Fruit fly (Drosophila melanogaster) whole organism, embryonic: Measurements from ENCODE around the gene hob.

Experiments
- B-H1 ChIP-seq: fragments of 200-800 bp; sonication (Bioruptor generic); IDR thresholded peaks from 3 replicates; pipeline ENCODE4 v1.3.6; 2022; ENCODE audit warnings: missing biosample characterization, missing genetic modification characterization
- CG1024 ChIP-seq: fragments of 200-800 bp; sonication (Bioruptor generic); IDR thresholded peaks from 2 replicates; pipeline ENCODE4 v1.3.6; 2022; ENCODE audit warnings: missing biosample characterization, missing genetic modification characterization
- CG11504 ChIP-seq: fragments of 200-800 bp; sonication (Bioruptor generic); optimal IDR thresholded peaks from 3 replicates; lab custom pipeline; 2019; ENCODE audit warnings: missing biosample characterization, mild to moderate bottlenecking, missing genetic modification characterization, moderate library complexity
- CG12104 ChIP-seq: fragments of 200-800 bp; sonication (Bioruptor generic); optimal IDR thresholded peaks from 3 replicates; lab custom pipeline; 2016; ENCODE audit warnings: missing biosample characterization, missing genetic modification characterization
- CG12942 ChIP-seq: fragments of 200-800 bp; sonication (Bioruptor generic); optimal IDR thresholded peaks from 3 replicates; lab custom pipeline; 2016; ENCODE audit warnings: missing biosample characterization, missing genetic modification characterization
- CG13123 ChIP-seq: fragments of 200-800 bp; sonication (Bioruptor generic); optimal IDR thresholded peaks from 2 replicates; lab custom pipeline; 2016; ENCODE audit warnings: missing biosample characterization, missing genetic modification characterization
- CG15011 ChIP-seq: fragments of 200-800 bp; sonication (Bioruptor generic); optimal IDR thresholded peaks from 3 replicates; lab custom pipeline; 2018; ENCODE audit warnings: missing biosample characterization, mild to moderate bottlenecking, missing genetic modification characterization
- CG17802 ChIP-seq: fragments of 200-800 bp; sonication (Bioruptor generic); optimal IDR thresholded peaks from 2 replicates; lab custom pipeline; 2018; ENCODE audit warnings: missing biosample characterization, mild to moderate bottlenecking, missing genetic modification characterization, moderate library complexity
- CG2116 ChIP-seq: fragments of 200-800 bp; sonication (Bioruptor generic); optimal IDR thresholded peaks from 3 replicates; lab custom pipeline; 2018; ENCODE audit warnings: missing biosample characterization, mild to moderate bottlenecking, missing genetic modification characterization
- CG2120 ChIP-seq: fragments of 200-800 bp; sonication (Bioruptor generic); optimal IDR thresholded peaks from 3 replicates; lab custom pipeline; 2016; ENCODE audit warnings: missing biosample characterization, missing genetic modification characterization
- CG42726 ChIP-seq: fragments of 200-800 bp; sonication (Bioruptor generic); IDR thresholded peaks from 2 replicates; pipeline ENCODE4 v1.3.6; 2022; ENCODE audit warnings: missing biosample characterization, missing genetic modification characterization; ENCODE audit not compliant: partially characterized antibody
- CG4424 ChIP-seq: fragments of 200-800 bp; sonication (Bioruptor generic); optimal IDR thresholded peaks from 3 replicates; lab custom pipeline; 2016; ENCODE audit warnings: missing biosample characterization, missing genetic modification characterization
- CG4854 ChIP-seq: fragments of 200-800 bp; sonication (Bioruptor generic); optimal IDR thresholded peaks from 2 replicates; lab custom pipeline; 2016; ENCODE audit warnings: missing biosample characterization, missing genetic modification characterization, inconsistent platforms
- CG6175 ChIP-seq: fragments of 200-800 bp; sonication (Bioruptor generic); IDR thresholded peaks from 3 replicates; pipeline ENCODE4 v1.3.6; 2022; ENCODE audit warnings: missing biosample characterization, missing genetic modification characterization
- CG6689 ChIP-seq: fragments of 200-800 bp; sonication (Bioruptor generic); IDR thresholded peaks from 2 replicates; pipeline ENCODE4 v1.3.6; 2022; ENCODE audit warnings: missing biosample characterization, missing genetic modification characterization
- CG7271 ChIP-seq: fragments of 200-800 bp; sonication (Bioruptor generic); optimal IDR thresholded peaks from 2 replicates; lab custom pipeline; 2018; ENCODE audit warnings: missing biosample characterization, mild to moderate bottlenecking, missing genetic modification characterization, moderate library complexity
- CG8281 ChIP-seq: fragments of 200-800 bp; sonication (Bioruptor generic); optimal IDR thresholded peaks from 2 replicates; lab custom pipeline; 2018; ENCODE audit warnings: missing biosample characterization, mild to moderate bottlenecking, missing genetic modification characterization, moderate library complexity
- D19B ChIP-seq: fragments of 200-800 bp; sonication (Bioruptor generic); optimal IDR thresholded peaks from 2 replicates; lab custom pipeline; 2017; ENCODE audit warnings: missing biosample characterization, mild to moderate bottlenecking, missing genetic modification characterization
- Fer3 ChIP-seq: fragments of 200-800 bp; sonication (Bioruptor generic); optimal IDR thresholded peaks from 2 replicates; lab custom pipeline; 2018; ENCODE audit warnings: missing biosample characterization, mild to moderate bottlenecking, missing genetic modification characterization, moderate library complexity
- Mad ChIP-seq: fragments of 200-800 bp; sonication (Bioruptor generic); optimal IDR thresholded peaks from 2 replicates; lab custom pipeline; 2016; ENCODE audit warnings: missing biosample characterization, missing genetic modification characterization
- Neu2 ChIP-seq: fragments of 200-800 bp; sonication (Bioruptor generic); optimal IDR thresholded peaks from 3 replicates; lab custom pipeline; 2016; ENCODE audit warnings: missing biosample characterization, missing genetic modification characterization, borderline replicate concordance
- Spps ChIP-seq: fragments of 200-800 bp; sonication (Bioruptor generic); optimal IDR thresholded peaks from 2 replicates; lab custom pipeline; 2018; ENCODE audit warnings: missing biosample characterization, mild to moderate bottlenecking, missing genetic modification characterization
- Sry-δ ChIP-seq: fragments of 200-800 bp; sonication (Bioruptor generic); optimal IDR thresholded peaks from 2 replicates; lab custom pipeline; 2016; ENCODE audit warnings: missing biosample characterization, missing genetic modification characterization
- Taf1 ChIP-seq: fragments of 200-800 bp; sonication (Bioruptor generic); IDR thresholded peaks from 2 replicates; pipeline ENCODE4 v1.3.6; 2022; ENCODE audit warnings: missing biosample characterization, missing genetic modification characterization
- Usf ChIP-seq: fragments of 200-800 bp; sonication (Bioruptor generic); optimal IDR thresholded peaks from 2 replicates; lab custom pipeline; 2017; ENCODE audit warnings: missing genotype, missing biosample characterization, missing genetic modification characterization
- bbx ChIP-seq: fragments of 200-800 bp; sonication (Bioruptor generic); IDR thresholded peaks from 2 replicates; pipeline ENCODE4 v1.3.6; 2022; ENCODE audit warnings: missing biosample characterization, missing genetic modification characterization; ENCODE audit not compliant: partially characterized antibody
- chinmo ChIP-seq: fragments of 200-800 bp; sonication (Bioruptor generic); IDR thresholded peaks from 4 replicates; pipeline ENCODE4 v1.3.6; 2022; ENCODE audit warnings: missing biosample characterization, missing genetic modification characterization; ENCODE audit not compliant: partially characterized antibody
- dati ChIP-seq: fragments of 200-800 bp; sonication (Bioruptor generic); IDR thresholded peaks from 2 replicates; pipeline ENCODE4 v1.3.6; 2022; ENCODE audit warnings: missing biosample characterization, missing genetic modification characterization
- disco-r ChIP-seq: fragments of 200-800 bp; sonication (Bioruptor generic); optimal IDR thresholded peaks from 2 replicates; lab custom pipeline; 2016; ENCODE audit warnings: missing biosample characterization, missing genetic modification characterization
- dm ChIP-seq: fragments of 200-800 bp; sonication (Bioruptor generic); optimal IDR thresholded peaks from 3 replicates; lab custom pipeline; 2016; ENCODE audit warnings: missing biosample characterization, missing genetic modification characterization
- dysf ChIP-seq: fragments of 200-800 bp; sonication (Bioruptor generic); IDR thresholded peaks from 3 replicates; pipeline ENCODE4 v1.3.6; 2022; ENCODE audit warnings: missing biosample characterization, missing genetic modification characterization
- exex ChIP-seq: fragments of 200-800 bp; sonication (Bioruptor generic); optimal IDR thresholded peaks from 4 replicates; lab custom pipeline; 2018; ENCODE audit warnings: missing biosample characterization, mild to moderate bottlenecking, missing genetic modification characterization, moderate library complexity
- fd64A ChIP-seq: fragments of 200-800 bp; sonication (Bioruptor generic); optimal IDR thresholded peaks from 3 replicates; lab custom pipeline; 2018; ENCODE audit warnings: missing biosample characterization, mild to moderate bottlenecking, missing genetic modification characterization
- gem ChIP-seq: fragments of 200-800 bp; sonication (Bioruptor generic); optimal IDR thresholded peaks from 2 replicates; lab custom pipeline; 2019; ENCODE audit warnings: missing biosample characterization, mild to moderate bottlenecking, missing genetic modification characterization, moderate library complexity
- gt ChIP-seq: fragments of 200-800 bp; sonication (Bioruptor generic); IDR thresholded peaks from 2 replicates; pipeline ENCODE4 v1.3.6; 2022; ENCODE audit warnings: missing biosample characterization, missing genetic modification characterization
- hkb ChIP-seq, 2 experiments: fragments of 200-800 bp in 1 of 2; fragments of >200 bp in 1 of 2; sonication (Bioruptor generic) in 1 of 2; IDR thresholded peaks in 1 of 2; optimal IDR thresholded peaks in 1 of 2; 2 replicates each; pipeline versions ENCODE4 v1.3.6 to Lab custom; 2017 to 2022; ENCODE audit warnings: missing biosample characterization in 1 of 2, missing genetic modification characterization in 1 of 2
- ind ChIP-seq: fragments of 200-800 bp; sonication (Bioruptor generic); optimal IDR thresholded peaks from 3 replicates; lab custom pipeline; 2016; ENCODE audit warnings: missing biosample characterization, missing genetic modification characterization
- jigr1 ChIP-seq: fragments of 200-800 bp; sonication (Bioruptor generic); IDR thresholded peaks from 3 replicates; pipeline ENCODE4 v1.3.6; 2022; ENCODE audit warnings: missing biosample characterization, missing genetic modification characterization
- lab ChIP-seq: fragments of 200-800 bp; sonication (Bioruptor generic); optimal IDR thresholded peaks from 3 replicates; lab custom pipeline; 2017; ENCODE audit warnings: missing biosample characterization, missing genetic modification characterization, mild to moderate bottlenecking, moderate library complexity, missing genetic modification reagents
- onecut ChIP-seq: fragments of 200-800 bp; sonication (Bioruptor generic); IDR thresholded peaks from 2 replicates; pipeline ENCODE4 v1.3.6; 2022; ENCODE audit warnings: missing biosample characterization, missing genetic modification characterization
- org-1 ChIP-seq: fragments of 200-800 bp; sonication (Bioruptor generic); optimal IDR thresholded peaks from 2 replicates; lab custom pipeline; 2017; ENCODE audit warnings: missing biosample characterization, missing genetic modification characterization
- peb ChIP-seq: fragments of 200-800 bp; sonication (Bioruptor generic); IDR thresholded peaks from 2 replicates; pipeline ENCODE4 v1.3.6; 2022; ENCODE audit warnings: missing biosample characterization, missing genetic modification characterization
- pzg ChIP-seq: fragments of 200-800 bp; sonication (Bioruptor generic); optimal IDR thresholded peaks from 3 replicates; lab custom pipeline; 2018; ENCODE audit warnings: missing biosample characterization, mild to moderate bottlenecking, missing genetic modification characterization, moderate library complexity
- repo ChIP-seq: fragments of 200-800 bp; sonication (Bioruptor generic); optimal IDR thresholded peaks from 2 replicates; lab custom pipeline; 2016; ENCODE audit warnings: missing biosample characterization, missing genetic modification characterization
- salm ChIP-seq: fragments of 200-800 bp; sonication (Bioruptor generic); optimal IDR thresholded peaks from 2 replicates; lab custom pipeline; 2018; ENCODE audit warnings: missing biosample characterization, mild to moderate bottlenecking, missing genetic modification characterization
- sisA ChIP-seq: fragments of 200-800 bp; sonication (Bioruptor generic); IDR thresholded peaks from 2 replicates; pipeline ENCODE4 v1.3.6; 2022; ENCODE audit warnings: missing biosample characterization, missing genetic modification characterization
- slbo ChIP-seq: fragments of 200-800 bp; sonication (Bioruptor generic); IDR thresholded peaks from 2 replicates; pipeline ENCODE4 v1.3.6; 2022; ENCODE audit warnings: missing biosample characterization, missing genetic modification characterization
- sr ChIP-seq: fragments of 200-800 bp; sonication (Bioruptor generic); IDR thresholded peaks from 3 replicates; pipeline ENCODE4 v1.3.6; 2022; ENCODE audit warnings: missing biosample characterization, missing genetic modification characterization
- unc-4 ChIP-seq: fragments of 200-800 bp; sonication (Bioruptor generic); IDR thresholded peaks from 2 replicates; pipeline ENCODE4 v1.3.6; 2022; ENCODE audit warnings: missing biosample characterization, missing genetic modification characterization; ENCODE audit not compliant: partially characterized antibody
- vfl ChIP-seq: fragments of 200-800 bp; sonication (Bioruptor generic); optimal IDR thresholded peaks from 2 replicates; lab custom pipeline; 2016; ENCODE audit warnings: missing biosample characterization, missing genetic modification characterization
- zfh2 ChIP-seq: fragments of 200-800 bp; sonication (Bioruptor generic); optimal IDR thresholded peaks from 2 replicates; lab custom pipeline; 2016; ENCODE audit warnings: missing biosample characterization, missing genetic modification characterization

hob gene

DNA sequence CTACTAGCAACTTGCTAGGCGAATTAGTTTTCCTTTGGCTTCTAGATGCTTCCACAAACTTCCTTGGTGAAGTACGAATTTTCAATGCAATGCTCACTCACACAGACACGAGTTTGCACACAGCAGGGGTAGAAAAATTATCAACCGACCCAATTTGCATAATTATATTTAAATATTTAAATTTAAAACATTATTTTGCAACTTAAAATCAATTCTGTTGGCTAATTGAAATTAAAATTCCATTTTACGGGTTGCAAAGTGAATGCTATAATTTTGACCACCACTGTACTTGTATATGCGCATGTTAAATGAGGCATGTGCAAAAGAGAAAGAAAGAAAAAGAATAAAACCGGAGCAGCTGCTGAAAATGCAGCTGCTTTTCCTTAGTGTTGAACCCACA lies 24.7 kb downstream of the hob start (continued):
- TF ChIP-seq hkb (optimal IDR thresholded peaks at IDR 0.05; lab: Kevin White, UChicago) (no peak), hkb (GFP tag; IDR thresholded peaks at IDR 0.05; lab: Robert Waterston, UW) (peak; percentile 97), CG6689 (peak; percentile 94), zfh2 (GFP tag; lab: Kevin White, UChicago) (peak; percentile 14), vfl (peak; percentile 41), CG12942 (GFP tag; lab: Kevin White, UChicago) (peak; percentile 80), CG15011 (GFP tag; lab: Kevin White, UChicago) (peak; percentile 83), CG8281 (tag; lab: Kevin White, UChicago) (peak; percentile 77), disco-r (peak; percentile 28), org-1 (peak; percentile 87), gem (tag; lab: Kevin White, UChicago) (peak; percentile 96), ind (GFP tag; lab: Kevin White, UChicago) (peak; percentile 88), pzg (peak; percentile 12), CG12104 (peak; percentile 89), Neu2 (GFP tag; lab: Kevin White, UChicago) (no peak), slbo (peak; percentile 94), CG4854 (GFP tag; lab: Kevin White, UChicago) (peak; percentile 67), lab (GFP tag; lab: Kevin White, UChicago) (peak; percentile 97), CG6175 (GFP tag; lab: Robert Waterston, UW) (peak; percentile 82), CG2116 (GFP tag; lab: Kevin White, UChicago) (peak; percentile 66), Fer3 (tag; lab: Kevin White, UChicago) (peak; percentile 96), repo (GFP tag; lab: Kevin White, UChicago) (peak; percentile 48), chinmo (GFP tag; lab: Robert Waterston, UW) (no peak), CG42726 (GFP tag; lab: Robert Waterston, UW) (no peak), bbx (no peak), gt (GFP tag; lab: Robert Waterston, UW) (peak; percentile 78), fd64A (GFP tag; lab: Kevin White, UChicago) (peak; percentile 86), Sry-δ (GFP tag; lab: Kevin White, UChicago) (peak; percentile 5), onecut (peak; percentile 91), B-H1 (GFP tag; lab: Robert Waterston, UW) (peak; percentile 93), Mad (peak; percentile 81), CG17802 (tag; lab: Kevin White, UChicago) (peak; percentile 78), CG13123 (GFP tag; lab: Kevin White, UChicago) (peak; percentile 81), unc-4 (no peak), exex (peak; percentile 58), jigr1 (GFP tag; lab: Robert Waterston, UW) (peak; percentile 90), dati (GFP tag; lab: Robert Waterston, UW) (peak; percentile 78; the same call in 1 of the 2 replicates), sisA (GFP tag; lab: Robert Waterston, UW) (peak; percentile 91), CG11504 (peak; percentile 95), CG1024 (GFP tag; lab: Robert Waterston, UW) (peak; percentile 91), dm (no peak), Spps (tag; lab: Kevin White, UChicago) (peak; percentile 89), Usf (peak; percentile 39), salm (tag; lab: Kevin White, UChicago) (peak; percentile 90), peb (GFP tag; lab: Robert Waterston, UW) (peak; percentile 90), D19B (GFP tag; lab: Kevin White, UChicago) (peak; percentile 79), dysf (peak; percentile 94), Taf1 (GFP tag; lab: Robert Waterston, UW) (peak; percentile 77), CG2120 (peak; percentile 84), sr (GFP tag; lab: Robert Waterston, UW) (peak; percentile 54; the same call in 1 of the 3 replicates), CG4424 (peak; percentile 88), CG7271 (tag; lab: Kevin White, UChicago) (peak; percentile 92)
